Fruit fly (Drosophila melanogaster) whole organism, prepupa: Measurements from ENCODE around the gene Mnt.

Experiments
- CG11294 ChIP-seq: fragments of 200-800 bp; sonication (Bioruptor generic); IDR thresholded peaks from 2 replicates; pipeline ENCODE4 v1.3.6; 2022; ENCODE audit warnings: missing biosample characterization, missing genetic modification characterization
- CG11762 ChIP-seq: fragments of 200-800 bp; sonication (Bioruptor generic); optimal IDR thresholded peaks from 3 replicates; lab custom pipeline; 2016; ENCODE audit warnings: missing biosample characterization, missing genetic modification characterization; ENCODE audit not compliant: insufficient read depth
- CG15336 ChIP-seq: fragments of 200-800 bp; sonication (Bioruptor generic); IDR thresholded peaks from 2 replicates; pipeline ENCODE4 v1.3.6; 2022; ENCODE audit warnings: missing biosample characterization, missing genetic modification characterization
- CG1621 ChIP-seq: fragments of 200-800 bp; sonication (Bioruptor generic); optimal IDR thresholded peaks from 3 replicates; lab custom pipeline; 2018; ENCODE audit warnings: missing biosample characterization, mild to moderate bottlenecking, missing genetic modification characterization
- CG32006 ChIP-seq: fragments of 200-800 bp; sonication (Bioruptor generic); optimal IDR thresholded peaks from 3 replicates; lab custom pipeline; 2017; ENCODE audit warnings: missing biosample characterization, mild to moderate bottlenecking, missing genetic modification characterization
- CG34406 ChIP-seq: fragments of 200-800 bp; sonication (Bioruptor generic); optimal IDR thresholded peaks from 3 replicates; lab custom pipeline; 2016; ENCODE audit warnings: missing biosample characterization, missing genetic modification characterization
- CG3919 ChIP-seq: fragments of 200-800 bp; sonication (Bioruptor generic); optimal IDR thresholded peaks from 3 replicates; lab custom pipeline; 2016; ENCODE audit warnings: missing biosample characterization, missing genetic modification characterization
- CG4318 ChIP-seq: fragments of 200-800 bp; sonication (Bioruptor generic); optimal IDR thresholded peaks from 3 replicates; lab custom pipeline; 2017; ENCODE audit warnings: missing biosample characterization, mild to moderate bottlenecking, missing genetic modification characterization
- CG6163 ChIP-seq: fragments of 200-800 bp; sonication (Bioruptor generic); IDR thresholded peaks from 3 replicates; pipeline ENCODE4 v1.3.6; 2022; ENCODE audit warnings: missing biosample characterization, missing genetic modification characterization
- CG6276 ChIP-seq: fragments of 200-800 bp; sonication (Bioruptor generic); optimal IDR thresholded peaks from 2 replicates; lab custom pipeline; 2017; ENCODE audit warnings: missing biosample characterization, mild to moderate bottlenecking, missing genetic modification characterization
- CG6792 ChIP-seq: fragments of 200-800 bp; sonication (Bioruptor generic); optimal IDR thresholded peaks from 3 replicates; lab custom pipeline; 2016; ENCODE audit warnings: missing biosample characterization, missing genetic modification characterization
- CG6854 ChIP-seq: fragments of 200-800 bp; sonication (Bioruptor generic); optimal IDR thresholded peaks from 2 replicates; lab custom pipeline; 2017; ENCODE audit warnings: missing biosample characterization, mild to moderate bottlenecking, missing genetic modification characterization
- CG8119 ChIP-seq: fragments of 200-800 bp; sonication (Bioruptor generic); IDR thresholded peaks from 3 replicates; pipeline ENCODE4 v1.3.6; 2022; ENCODE audit warnings: missing biosample characterization, missing genetic modification characterization
- CG8319 ChIP-seq: fragments of 200-800 bp; sonication (Bioruptor generic); optimal IDR thresholded peaks from 3 replicates; lab custom pipeline; 2016; ENCODE audit warnings: missing biosample characterization, missing genetic modification characterization
- CG9139 ChIP-seq: fragments of 200-800 bp; sonication (Bioruptor generic); optimal IDR thresholded peaks from 3 replicates; lab custom pipeline; 2017; ENCODE audit warnings: missing biosample characterization, mild to moderate bottlenecking, missing genetic modification characterization
- Eip75B ChIP-seq: fragments of 200-800 bp; sonication (Bioruptor generic); optimal IDR thresholded peaks from 3 replicates; lab custom pipeline; 2016; ENCODE audit warnings: missing biosample characterization, missing genetic modification characterization
- Eip78C ChIP-seq: fragments of 200-800 bp; sonication (Bioruptor generic); peaks from one replicate; lab custom pipeline; 2016; ENCODE audit warnings: missing biosample characterization, missing genetic modification characterization
- Eip93F ChIP-seq: fragments of 200-800 bp; sonication (Bioruptor generic); optimal IDR thresholded peaks from 2 replicates; lab custom pipeline; 2016; ENCODE audit warnings: missing biosample characterization, mild to moderate bottlenecking, missing genetic modification characterization
- Ets21C ChIP-seq: fragments of 200-800 bp; sonication (Bioruptor generic); optimal IDR thresholded peaks from 3 replicates; lab custom pipeline; 2016; ENCODE audit warnings: missing biosample characterization, missing genetic modification characterization
- Ets96B ChIP-seq: fragments of 200-800 bp; optimal IDR thresholded peaks from 2 replicates; lab custom pipeline; 2019; ENCODE audit warnings: missing biosample characterization, mild to moderate bottlenecking, missing genetic modification characterization, moderate library complexity
- Hr38 ChIP-seq: sonication (Bioruptor generic); optimal IDR thresholded peaks from 2 replicates; lab custom pipeline; 2016; ENCODE audit warnings: missing biosample characterization, missing genetic modification characterization
- Hr39 ChIP-seq: fragments of 200-800 bp; sonication (Bioruptor generic); optimal IDR thresholded peaks from 2 replicates; lab custom pipeline; 2016; ENCODE audit warnings: missing biosample characterization, missing genetic modification characterization
- Hr4 ChIP-seq: fragments of 200-800 bp; sonication (Bioruptor generic); optimal IDR thresholded peaks from 3 replicates; lab custom pipeline; 2016; ENCODE audit warnings: missing biosample characterization, missing genetic modification characterization
- Met ChIP-seq: fragments of 200-800 bp; sonication (Bioruptor generic); optimal IDR thresholded peaks from 3 replicates; lab custom pipeline; 2016; ENCODE audit warnings: missing biosample characterization, missing genetic modification characterization
- OdsH ChIP-seq: fragments of 200-800 bp; sonication (Bioruptor generic); optimal IDR thresholded peaks from 3 replicates; lab custom pipeline; 2016; ENCODE audit warnings: missing biosample characterization, missing genetic modification characterization
- Sox102F ChIP-seq: fragments of 200-800 bp; sonication (Bioruptor generic); optimal IDR thresholded peaks from 2 replicates; lab custom pipeline; 2016; ENCODE audit warnings: missing biosample characterization, mild to moderate bottlenecking, missing genetic modification characterization
- Sox14 ChIP-seq: fragments of 200-800 bp; sonication (Bioruptor generic); optimal IDR thresholded peaks from 3 replicates; lab custom pipeline; 2016; ENCODE audit warnings: missing biosample characterization, missing genetic modification characterization
- achi ChIP-seq: fragments of 200-800 bp; sonication (Bioruptor generic); optimal IDR thresholded peaks from 3 replicates; lab custom pipeline; 2016; ENCODE audit warnings: missing biosample characterization, missing genetic modification characterization
- acj6 ChIP-seq: fragments of 200-800 bp; sonication (Bioruptor generic); optimal IDR thresholded peaks from 3 replicates; lab custom pipeline; 2016; ENCODE audit warnings: missing biosample characterization, missing genetic modification characterization
- dac ChIP-seq: fragments of 200-800 bp; sonication (Bioruptor generic); optimal IDR thresholded peaks from 2 replicates; lab custom pipeline; 2017; ENCODE audit warnings: missing biosample characterization, mild to moderate bottlenecking, missing genetic modification characterization
- dsx ChIP-seq: fragments of 200-800 bp; optimal IDR thresholded peaks from 3 replicates; lab custom pipeline; 2019; ENCODE audit warnings: missing biosample characterization, mild to moderate bottlenecking, missing genetic modification characterization, moderate library complexity; ENCODE audit not compliant: poor library complexity, severe bottlenecking
- eg ChIP-seq: fragments of 200-800 bp; sonication (Bioruptor generic); IDR thresholded peaks from 3 replicates; pipeline ENCODE4 v1.3.6; 2022; ENCODE audit warnings: missing biosample characterization, missing genetic modification characterization
- esn ChIP-seq: fragments of 200-800 bp; sonication (Bioruptor generic); optimal IDR thresholded peaks from 2 replicates; lab custom pipeline; 2016; ENCODE audit warnings: missing biosample characterization, mild to moderate bottlenecking, missing genetic modification characterization, moderate library complexity
- fd59A ChIP-seq: fragments of 200-800 bp; sonication (Bioruptor generic); optimal IDR thresholded peaks from 2 replicates; lab custom pipeline; 2017; ENCODE audit warnings: missing biosample characterization, mild to moderate bottlenecking, missing genetic modification characterization, missing genetic modification reagents
- fkh ChIP-seq: fragments of 200-800 bp; sonication (Bioruptor generic); optimal IDR thresholded peaks from 3 replicates; lab custom pipeline; 2017; ENCODE audit warnings: missing biosample characterization, mild to moderate bottlenecking, missing genetic modification characterization, moderate library complexity
- lz ChIP-seq: fragments of 200-800 bp; sonication (Bioruptor generic); optimal IDR thresholded peaks from 3 replicates; lab custom pipeline; 2016; ENCODE audit warnings: missing biosample characterization, missing genetic modification characterization
- pdm3 ChIP-seq: fragments of 200-800 bp; sonication (Bioruptor generic); optimal IDR thresholded peaks from 3 replicates; lab custom pipeline; 2016; ENCODE audit warnings: missing biosample characterization, missing genetic modification characterization
- salr ChIP-seq, 2 experiments: fragments of 200-800 bp; sonication (Bioruptor generic); optimal IDR thresholded peaks; 3 replicates each; lab custom pipeline; 2016 to 2018; ENCODE audit warnings: missing biosample characterization in 2 of 2, missing genetic modification characterization in 2 of 2, mild to moderate bottlenecking in 1 of 2
- ss ChIP-seq, 2 experiments: fragments of 200-800 bp; sonication (Bioruptor generic); optimal IDR thresholded peaks; 2 replicates in 1 of 2; 3 replicates in 1 of 2; lab custom pipeline; 2017 to 2018; ENCODE audit warnings: mild to moderate bottlenecking in 2 of 2, missing biosample characterization in 2 of 2, missing genetic modification characterization in 2 of 2, moderate library complexity in 1 of 2
- svp ChIP-seq: fragments of 200-800 bp; sonication (Bioruptor generic); peaks from one replicate; lab custom pipeline; 2016; ENCODE audit warnings: missing biosample characterization, missing genetic modification characterization
- topi ChIP-seq: fragments of 200-800 bp; sonication (Bioruptor generic); optimal IDR thresholded peaks from 3 replicates; lab custom pipeline; 2016; ENCODE audit warnings: missing biosample characterization, missing genetic modification characterization
- vri ChIP-seq: fragments of 200-800 bp; sonication (Bioruptor generic); optimal IDR thresholded peaks from 3 replicates; lab custom pipeline; 2016; ENCODE audit warnings: missing biosample characterization, mild to moderate bottlenecking, missing genetic modification characterization

Mnt gene

dm6 chrX:3743891-3744491 lies 72.4 kb downstream of the Mnt start (continued):
- peak; percentile 55 for TF ChIP-seq Sox102F (GFP tag; lab: Kevin White, UChicago)
- no peak for TF ChIP-seq Eip75B (GFP tag; lab: Kevin White, UChicago)
- TF ChIP-seq CG6276 (GFP tag; lab: Kevin White, UChicago) = peak; percentile 82
- no peak for TF ChIP-seq svp (GFP tag; lab: Kevin White, UChicago)
- peak; percentile 80 for TF ChIP-seq CG11762 (GFP tag; lab: Kevin White, UChicago)
- peak; percentile 81 for TF ChIP-seq CG8119 (GFP tag; lab: Robert Waterston, UW)
- peak; percentile 74 for TF ChIP-seq CG3919 (GFP tag; lab: Kevin White, UChicago)
- TF ChIP-seq salr (GFP tag; optimal IDR thresholded peaks at IDR 0.05; lab: Kevin White, UChicago) = peak in 1 of 2 experiments; percentile 85
- TF ChIP-seq topi = peak; percentile 50
- TF ChIP-seq Hr38 (GFP tag; lab: Kevin White, UChicago) = no peak
- TF ChIP-seq Hr4 = peak; percentile 45
- peak; percentile 83 for TF ChIP-seq Ets96B (tag; lab: Kevin White, UChicago)
- TF ChIP-seq Eip93F (GFP tag; lab: Kevin White, UChicago) = peak; percentile 42
- peak; percentile 59 for TF ChIP-seq lz (GFP tag; lab: Kevin White, UChicago)
- no peak for TF ChIP-seq dac (GFP tag; lab: Kevin White, UChicago)
- peak in 1 of 2 experiments; percentile 85 for TF ChIP-seq ss (GFP tag; optimal IDR thresholded peaks at IDR 0.05; lab: Kevin White, UChicago)
- TF ChIP-seq CG8319 (GFP tag; lab: Kevin White, UChicago) = peak; percentile 52
- TF ChIP-seq pdm3 (GFP tag; lab: Kevin White, UChicago) = peak; percentile 53

dm6 chrX:3744492-3745263 lies 73.1 kb downstream of the Mnt start:
- TF ChIP-seq Eip93F (GFP tag; lab: Kevin White, UChicago) (peak; percentile 25), CG8119 (GFP tag; lab: Robert Waterston, UW) (peak; percentile 24), CG6163 (GFP tag; lab: Robert Waterston, UW) (peak; percentile 55; the same call in 2 of the 3 replicates), Eip78C (no peak), CG6854 (peak; percentile 9), CG15336 (GFP tag; lab: Robert Waterston, UW) (peak; percentile 40), CG1621 (tag; lab: Kevin White, UChicago) (peak; percentile 68), CG8319 (GFP tag; lab: Kevin White, UChicago) (no peak), Ets21C (GFP tag; lab: Kevin White, UChicago) (no peak), fkh (GFP tag; lab: Kevin White, UChicago) (peak; percentile 81), vri (peak; percentile 98), Sox14 (GFP tag; lab: Kevin White, UChicago) (peak; percentile 1), salr (GFP tag; optimal IDR thresholded peaks at IDR 0.05; lab: Kevin White, UChicago) (peak in 1 of 2 experiments; percentile 8), dsx (GFP tag; lab: Kevin White, UChicago) (peak; percentile 44), achi (GFP tag; lab: Kevin White, UChicago) (no peak), CG32006 (GFP tag; lab: Kevin White, UChicago) (no peak), ss (GFP tag; optimal IDR thresholded peaks at IDR 0.05; lab: Kevin White, UChicago) (peak; percentile 21 to 73), eg (GFP tag; lab: Robert Waterston, UW) (peak; percentile 56; the same call in 2 of the 3 replicates), Ets96B (tag; lab: Kevin White, UChicago) (peak; percentile 14), acj6 (GFP tag; lab: Kevin White, UChicago) (no peak), svp (GFP tag; lab: Kevin White, UChicago) (peak; percentile 98)

dm6 chrX:3745264-3745564 lies 73.6 kb downstream of the Mnt start:
- no peak for TF ChIP-seq CG34406 (GFP tag; lab: Kevin White, UChicago)
- TF ChIP-seq CG32006 (GFP tag; lab: Kevin White, UChicago) = peak; percentile 46
- TF ChIP-seq dsx (GFP tag; lab: Kevin White, UChicago) = no peak
- no peak for TF ChIP-seq salr (GFP tag; optimal IDR thresholded peaks at IDR 0.05; lab: Kevin White, UChicago)
- TF ChIP-seq OdsH = peak; percentile 12
- no peak for TF ChIP-seq Hr39 (GFP tag; lab: Kevin White, UChicago)
- TF ChIP-seq Sox102F (GFP tag; lab: Kevin White, UChicago) = no peak
- TF ChIP-seq esn (GFP tag; lab: Kevin White, UChicago) = no peak
- no peak for TF ChIP-seq fkh (GFP tag; lab: Kevin White, UChicago)
- no peak for TF ChIP-seq CG6276 (GFP tag; lab: Kevin White, UChicago)
- no peak for TF ChIP-seq Eip78C
- no peak for TF ChIP-seq Eip93F (GFP tag; lab: Kevin White, UChicago)
- TF ChIP-seq svp (GFP tag; lab: Kevin White, UChicago) = no peak
- TF ChIP-seq CG9139 (GFP tag; lab: Kevin White, UChicago) = no peak
- no peak for TF ChIP-seq vri
- no peak for TF ChIP-seq acj6 (GFP tag; lab: Kevin White, UChicago)
- TF ChIP-seq CG6854 = no peak
- peak; percentile 15 for TF ChIP-seq lz (GFP tag; lab: Kevin White, UChicago)
- peak; percentile 24; the same call in 1 of the 2 replicates for TF ChIP-seq CG15336 (GFP tag; lab: Robert Waterston, UW)
- no peak for TF ChIP-seq CG4318 (GFP tag; lab: Kevin White, UChicago)
- TF ChIP-seq CG6792 (GFP tag; lab: Kevin White, UChicago) = no peak
- TF ChIP-seq CG11294 (GFP tag; lab: Robert Waterston, UW) = no peak
- no peak for TF ChIP-seq fd59A
- TF ChIP-seq Met (GFP tag; lab: Kevin White, UChicago) = peak; percentile 0
